Fruit fly (Drosophila melanogaster) whole organism, prepupa: ENCODE results near the gene CG1674.

Experiments used
- CG10669 ChIP-seq: fragments of 200-800 bp; sonication (Bioruptor generic); optimal IDR thresholded peaks from 3 replicates; lab custom pipeline; 2018; ENCODE audit warnings: missing biosample characterization, mild to moderate bottlenecking, missing genetic modification characterization, moderate library complexity
- CG11294 ChIP-seq: fragments of 200-800 bp; sonication (Bioruptor generic); IDR thresholded peaks from 2 replicates; pipeline ENCODE4 v1.3.6; 2022; ENCODE audit warnings: missing biosample characterization, missing genetic modification characterization
- CG1621 ChIP-seq: fragments of 200-800 bp; sonication (Bioruptor generic); optimal IDR thresholded peaks from 3 replicates; lab custom pipeline; 2018; ENCODE audit warnings: missing biosample characterization, mild to moderate bottlenecking, missing genetic modification characterization
- CG16779 ChIP-seq: fragments of 200-800 bp; sonication (Bioruptor generic); optimal IDR thresholded peaks from 3 replicates; lab custom pipeline; 2017; ENCODE audit warnings: missing biosample characterization, mild to moderate bottlenecking, missing genetic modification characterization
- Eip75B ChIP-seq: fragments of 200-800 bp; sonication (Bioruptor generic); optimal IDR thresholded peaks from 3 replicates; lab custom pipeline; 2016; ENCODE audit warnings: missing biosample characterization, missing genetic modification characterization
- Eip78C ChIP-seq: fragments of 200-800 bp; sonication (Bioruptor generic); peaks from one replicate; lab custom pipeline; 2016; ENCODE audit warnings: missing biosample characterization, missing genetic modification characterization
- Gug ChIP-seq: fragments of 200-800 bp; sonication (Bioruptor generic); IDR thresholded peaks from 2 replicates; pipeline ENCODE4 v1.3.6; 2022; ENCODE audit warnings: missing biosample characterization, missing genetic modification characterization
- Lpt ChIP-seq: fragments of 200-800 bp; sonication (Bioruptor generic); optimal IDR thresholded peaks from 3 replicates; lab custom pipeline; 2016; ENCODE audit warnings: missing biosample characterization, missing genetic modification characterization
- dsx ChIP-seq: fragments of 200-800 bp; optimal IDR thresholded peaks from 3 replicates; lab custom pipeline; 2019; ENCODE audit warnings: missing biosample characterization, mild to moderate bottlenecking, missing genetic modification characterization, moderate library complexity; ENCODE audit not compliant: poor library complexity, severe bottlenecking
- ss ChIP-seq, 2 experiments: fragments of 200-800 bp; sonication (Bioruptor generic); optimal IDR thresholded peaks; 2 replicates in 1 of 2; 3 replicates in 1 of 2; lab custom pipeline; 2017 to 2018; ENCODE audit warnings: mild to moderate bottlenecking in 2 of 2, missing biosample characterization in 2 of 2, missing genetic modification characterization in 2 of 2, moderate library complexity in 1 of 2
- svp ChIP-seq: fragments of 200-800 bp; sonication (Bioruptor generic); peaks from one replicate; lab custom pipeline; 2016; ENCODE audit warnings: missing biosample characterization, missing genetic modification characterization

The CG1674 gene

DNA sequence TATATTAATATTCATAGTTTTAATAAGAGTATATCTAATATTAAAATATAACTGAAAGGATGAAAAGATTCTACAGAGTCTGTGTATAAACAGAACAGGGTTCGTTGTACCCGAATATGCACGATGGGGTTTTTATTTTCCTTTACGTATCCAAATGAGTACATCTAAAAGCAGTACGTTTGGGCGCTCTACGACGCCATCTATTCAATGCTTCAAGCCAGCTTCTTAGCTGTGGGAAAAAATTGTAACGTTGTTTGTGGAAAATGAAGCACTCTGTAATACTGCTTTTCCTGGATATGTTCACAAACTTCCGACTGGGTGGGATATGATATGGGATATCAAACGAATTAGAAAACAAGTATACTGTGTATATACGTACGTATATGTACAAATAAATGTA is 44.2 kb downstream of the CG1674 start:
- no peak for TF ChIP-seq Eip78C (GFP tag; lab: Kevin White, UChicago)
- no peak for TF ChIP-seq Lpt
- TF ChIP-seq dsx (GFP tag; lab: Kevin White, UChicago), result no peak

DNA sequence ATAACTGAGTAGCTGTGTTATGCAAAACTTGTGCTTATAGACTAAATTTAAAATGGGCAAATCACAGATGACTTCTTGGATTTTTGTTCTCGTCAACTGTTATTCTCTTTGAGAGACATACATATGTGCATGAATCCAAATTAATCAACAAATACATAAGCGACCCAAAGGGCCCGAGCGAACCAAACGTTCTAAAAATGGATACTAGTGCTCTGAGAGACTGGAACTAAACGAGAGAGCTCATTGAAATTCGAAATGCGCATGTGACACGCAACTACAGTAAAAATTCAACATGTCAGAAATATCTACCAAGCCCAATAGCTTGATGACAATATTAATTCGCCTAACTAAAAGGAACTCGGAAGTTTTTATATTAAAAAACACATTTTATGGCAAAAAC is 45.8 kb downstream of the CG1674 start, which contains the start of gene NfI:
Gene NfI (minus strand): TSS at position 45 of the 400 bp plus-strand sequence.
- no peak for TF ChIP-seq ss (GFP tag; optimal IDR thresholded peaks at IDR 0.05; lab: Kevin White, UChicago)
- no peak for TF ChIP-seq Gug
- no peak for TF ChIP-seq CG1621
- no peak for TF ChIP-seq Eip75B (GFP tag; lab: Kevin White, UChicago)
- TF ChIP-seq svp (GFP tag; lab: Kevin White, UChicago), result peak; percentile 51

DNA sequence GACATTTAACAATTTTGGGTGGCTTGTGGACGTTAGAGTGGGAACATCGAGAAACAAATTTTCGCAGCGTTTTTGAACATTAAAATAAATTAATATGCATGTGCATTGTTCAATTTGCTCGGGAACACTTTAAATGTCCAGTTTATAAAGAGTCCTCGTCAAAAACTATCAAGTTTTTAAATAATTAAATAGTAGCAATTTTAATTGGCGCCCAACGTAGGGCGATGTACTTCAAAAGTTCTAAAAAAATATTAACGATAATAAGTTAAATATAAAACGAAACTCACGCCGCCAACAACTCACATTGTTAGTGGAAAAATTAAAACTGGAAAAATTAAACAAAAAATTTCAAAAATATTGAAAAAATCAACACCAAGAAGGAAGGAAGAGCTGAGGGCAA is 61.9 kb downstream of the CG1674 start:
- TF ChIP-seq CG10669 (GFP tag; lab: Kevin White, UChicago) (no peak), CG11294 (GFP tag; lab: Robert Waterston, UW) (no peak), CG16779 (no peak)
